Fruit fly (Drosophila melanogaster): ENCODE measurements around the gene Tis11.

The Tis11 gene

dm6 chrX:12669659-12670488, 10.7 kb downstream of the Tis11 start:
- no peak for TF ChIP-seq CTCF (optimal IDR thresholded peaks at IDR 0.05)
- no peak for TF ChIP-seq CG8478 (optimal IDR thresholded peaks at IDR 0.05)

- no peak for TF ChIP-seq CTCF (optimal IDR thresholded peaks at IDR 0.05)
- TF ChIP-seq CG8478 (optimal IDR thresholded peaks at IDR 0.05) = no peak
Observed at dm6 chrX:12670530-12671285, 11.5 kb downstream of the Tis11 start.

DNA sequence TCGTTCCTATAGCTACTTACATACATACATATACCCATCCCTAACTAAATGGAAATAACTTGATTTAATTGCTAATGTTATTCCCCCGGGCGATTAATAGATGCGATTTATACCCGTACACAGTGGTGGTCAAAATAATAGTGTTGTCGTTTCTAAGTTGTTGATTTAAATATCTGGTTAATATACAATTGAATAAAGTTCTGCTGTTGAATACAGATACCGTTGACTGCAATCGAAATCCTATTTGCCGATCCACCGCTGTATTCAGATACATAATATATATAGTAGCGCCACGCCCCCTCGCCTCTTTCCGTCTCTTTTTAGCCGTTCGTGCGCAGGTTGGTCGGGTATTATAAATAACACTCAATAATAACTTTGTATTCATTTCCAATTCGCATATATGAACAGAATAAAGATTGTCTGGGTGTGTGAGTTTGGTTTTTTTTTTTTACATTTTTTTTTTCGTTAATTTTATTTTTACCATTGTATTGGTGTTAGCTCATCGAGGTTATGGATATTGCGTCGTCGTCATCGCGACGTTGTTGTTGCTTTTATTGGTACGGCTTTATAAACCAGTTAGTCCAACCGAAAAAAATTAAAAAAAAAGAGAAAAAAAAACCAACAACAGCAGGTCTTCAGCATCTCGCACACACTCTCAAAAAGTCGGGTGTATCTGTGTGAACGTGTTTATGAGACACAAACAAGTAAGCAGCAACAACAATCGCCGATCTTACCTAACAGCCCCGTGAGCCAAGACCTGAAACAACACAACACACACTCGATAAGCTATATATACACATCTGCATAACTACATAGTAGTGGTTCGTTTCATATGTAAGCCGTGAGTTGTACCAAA, 13.3 kb downstream of the Tis11 start:
- no peak for TF ChIP-seq CTCF (optimal IDR thresholded peaks at IDR 0.05)
- TF ChIP-seq CG8478 (optimal IDR thresholded peaks at IDR 0.05) = no peak

DNA sequence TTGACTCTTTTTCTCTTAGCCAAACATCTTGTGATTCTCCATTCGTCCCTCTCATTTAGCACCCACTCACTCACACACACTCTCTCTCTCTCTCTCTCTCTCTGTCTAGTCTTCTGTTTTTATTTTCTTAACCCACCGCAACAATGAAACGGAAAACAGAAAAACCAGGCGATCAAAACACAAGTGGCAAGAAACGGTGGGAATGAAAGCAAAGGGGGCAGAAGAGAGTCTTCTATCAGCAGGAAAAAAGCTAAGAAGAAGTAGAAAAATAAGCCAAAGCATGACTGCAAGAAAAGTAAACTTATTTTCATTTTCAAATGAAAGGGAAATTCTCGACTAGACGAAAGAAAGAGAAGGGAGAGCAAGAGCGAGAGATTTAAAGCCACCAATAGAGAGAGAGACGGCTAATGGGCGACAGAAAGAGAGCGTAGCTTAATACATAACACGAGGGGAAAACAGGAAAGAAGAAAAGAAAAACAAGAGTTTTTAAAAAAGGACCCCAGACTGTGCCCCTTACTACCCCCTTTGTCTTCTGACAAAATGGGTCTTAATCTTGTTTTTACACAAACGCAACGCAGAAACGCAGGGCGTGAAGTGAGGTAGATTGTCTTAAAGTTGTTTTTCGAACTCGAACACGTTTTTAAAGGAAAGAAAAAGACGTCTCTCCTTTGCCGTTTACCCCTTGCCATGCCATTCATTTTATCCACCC, 14.8 kb downstream of the Tis11 start:
- TF ChIP-seq CTCF (optimal IDR thresholded peaks at IDR 0.05) (no peak), CG8478 (optimal IDR thresholded peaks at IDR 0.05) (no peak)

dm6 chrX:12675284-12675683, 16.1 kb downstream of the Tis11 start:
- TF ChIP-seq CG8478 (optimal IDR thresholded peaks at IDR 0.05) (no peak), CTCF (optimal IDR thresholded peaks at IDR 0.05) (no peak)

DNA sequence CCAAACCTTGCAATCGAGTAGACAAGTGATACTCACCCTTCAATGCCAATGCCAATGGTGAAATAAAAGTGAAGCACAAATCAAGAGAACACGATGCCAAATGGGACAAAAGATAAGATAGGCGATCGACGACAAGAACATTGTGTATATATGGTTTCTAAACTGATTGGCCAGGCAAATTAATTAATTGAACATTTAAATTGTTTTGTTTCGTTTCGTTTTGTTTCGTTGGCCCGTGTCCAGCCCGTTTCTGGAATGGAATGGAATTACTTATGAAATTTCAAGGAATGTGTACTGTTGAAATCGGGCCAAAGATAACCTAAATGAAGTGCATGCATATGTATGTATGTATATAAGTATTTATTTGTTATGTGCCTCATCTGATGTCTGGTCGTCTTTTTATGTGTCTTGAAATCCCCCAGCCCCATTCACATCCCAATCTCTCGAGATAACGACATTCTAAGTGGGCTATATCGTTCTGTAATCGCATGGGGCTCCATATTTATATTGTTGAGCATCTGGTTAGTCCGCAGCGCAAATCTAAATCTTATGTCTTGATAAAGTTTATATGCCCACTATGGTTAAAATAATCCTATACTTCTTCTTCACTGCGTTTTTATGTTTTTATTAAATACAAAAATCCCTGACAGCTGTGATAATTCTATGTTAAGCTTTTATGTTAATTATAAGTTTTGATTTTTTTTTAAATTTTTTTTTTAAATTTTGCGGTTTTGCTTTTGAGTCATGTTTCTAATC, 16.8 kb downstream of the Tis11 start:
- TF ChIP-seq CG8478 (optimal IDR thresholded peaks at IDR 0.05) = no peak
- TF ChIP-seq CTCF (optimal IDR thresholded peaks at IDR 0.05) = no peak

DNA sequence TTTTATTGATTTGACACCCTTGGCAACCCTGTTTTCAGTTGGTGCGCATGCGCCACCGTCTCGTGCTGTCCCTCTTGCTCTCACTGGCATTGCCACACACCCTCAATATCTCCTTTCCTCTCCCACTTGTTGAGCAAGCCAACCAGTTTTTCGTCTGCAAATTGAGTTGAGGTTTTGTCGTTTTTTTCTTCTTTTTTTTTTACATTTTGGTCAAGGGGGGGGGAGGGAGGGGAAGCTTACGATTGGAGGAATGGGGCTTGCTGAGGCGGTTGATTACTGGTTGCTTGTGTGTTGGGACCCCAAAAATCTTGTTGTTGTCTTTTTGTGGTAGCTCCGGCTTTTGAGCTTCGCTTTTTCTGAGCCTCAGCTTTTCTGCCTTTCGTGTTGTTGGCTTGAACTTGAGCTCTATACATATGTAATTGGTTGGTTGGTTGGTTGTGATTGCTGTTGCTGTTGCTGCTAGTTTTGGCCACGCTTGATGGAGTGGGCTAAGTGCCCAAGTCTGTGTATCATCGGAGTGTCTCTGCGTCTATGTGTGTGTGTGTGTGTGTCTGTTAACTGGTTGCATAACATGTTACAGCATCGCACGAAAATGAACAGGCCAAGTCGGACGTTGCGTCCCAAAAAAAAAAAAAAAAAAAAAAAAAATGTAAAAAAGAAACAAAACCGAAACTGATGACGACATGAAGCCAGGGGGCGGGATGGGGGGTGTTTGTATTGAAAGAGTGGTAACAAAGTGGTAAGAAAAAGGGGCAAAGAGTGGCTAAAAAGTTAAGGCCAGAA, 17.5 kb downstream of the Tis11 start:
- TF ChIP-seq CTCF (optimal IDR thresholded peaks at IDR 0.05) = no peak

- TF ChIP-seq CG8478 (optimal IDR thresholded peaks at IDR 0.05) = no peak
- TF ChIP-seq CTCF (optimal IDR thresholded peaks at IDR 0.05) = no peak
Observed at dm6 chrX:12682403-12682958, 23.3 kb downstream of the Tis11 start.

DNA sequence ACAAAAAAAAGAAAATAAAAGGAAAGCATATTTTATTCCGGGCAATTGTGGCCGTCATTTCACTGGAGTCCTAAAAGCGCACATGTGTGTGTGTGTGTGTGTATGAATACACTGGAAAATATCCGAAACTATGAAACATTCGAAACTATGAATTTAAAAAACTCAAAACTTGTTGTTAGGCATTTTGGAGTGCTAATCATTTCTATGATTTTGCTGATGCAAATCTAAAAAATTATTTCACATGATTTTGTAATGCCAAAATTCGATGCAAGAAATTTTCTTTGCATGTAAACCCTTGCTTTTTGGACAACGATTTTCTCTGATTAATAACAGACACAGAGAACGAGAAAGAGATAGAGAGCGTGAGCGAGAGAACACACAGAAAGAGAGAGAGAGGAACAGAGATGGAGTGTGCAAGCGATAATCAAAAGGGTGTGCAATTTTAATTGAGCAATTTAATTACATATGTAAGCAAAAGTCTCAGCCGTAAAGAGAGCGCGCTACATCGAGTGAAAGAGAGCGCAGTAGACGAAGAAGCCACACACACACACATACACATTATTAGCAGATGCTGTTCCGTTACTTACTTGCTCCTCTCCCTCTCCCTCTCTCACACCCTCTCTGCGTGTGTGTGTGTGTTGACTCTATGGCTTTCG, 40.0 kb downstream of the Tis11 start:
- TF ChIP-seq CG8478 (optimal IDR thresholded peaks at IDR 0.05) (no peak), CTCF (optimal IDR thresholded peaks at IDR 0.05) (no peak)

dm6 chrX:12705554-12705953, 46.3 kb downstream of the Tis11 start, which contains the start of gene CG15725:
CG15725 (plus strand) TSS chrX:12705854.
- no peak for TF ChIP-seq CTCF (optimal IDR thresholded peaks at IDR 0.05)
- no peak for TF ChIP-seq CG8478 (optimal IDR thresholded peaks at IDR 0.05)

- TF ChIP-seq CTCF (optimal IDR thresholded peaks at IDR 0.05) (no peak), CG8478 (optimal IDR thresholded peaks at IDR 0.05) (no peak)
Observed at dm6 chrX:12708306-12708705, 49.1 kb downstream of the Tis11 start.

dm6 chrX:12718625-12719024, 59.4 kb downstream of the Tis11 start:
- TF ChIP-seq CTCF (optimal IDR thresholded peaks at IDR 0.05) (no peak), CG8478 (optimal IDR thresholded peaks at IDR 0.05) (no peak)
